Fruit fly (Drosophila melanogaster) whole organism, embryonic: ENCODE results near the gene CG6733.

Source experiments
- BEAF-32 ChIP-seq: fragments of 200-800 bp; sonication (Bioruptor generic); optimal IDR thresholded peaks from 3 replicates; lab custom pipeline; 2017; ENCODE audit warnings: missing biosample characterization, missing genetic modification characterization, mild to moderate bottlenecking, moderate library complexity, missing genetic modification reagents
- CG10462 ChIP-seq: fragments of 200-800 bp; sonication (Bioruptor generic); optimal IDR thresholded peaks from 2 replicates; lab custom pipeline; 2016; ENCODE audit warnings: missing biosample characterization, missing genetic modification characterization
- CG10979 ChIP-seq: fragments of 200-800 bp; sonication (Bioruptor generic); optimal IDR thresholded peaks from 2 replicates; lab custom pipeline; 2018; ENCODE audit warnings: missing biosample characterization, mild to moderate bottlenecking, missing genetic modification characterization, moderate library complexity
- CG14710 ChIP-seq: fragments of 200-800 bp; sonication (Bioruptor generic); optimal IDR thresholded peaks from 3 replicates; lab custom pipeline; 2019; ENCODE audit warnings: missing biosample characterization, mild to moderate bottlenecking, missing genetic modification characterization, moderate library complexity
- CG1647 ChIP-seq: fragments of 200-800 bp; sonication (Bioruptor generic); optimal IDR thresholded peaks from 3 replicates; lab custom pipeline; 2016; ENCODE audit warnings: missing biosample characterization, missing genetic modification characterization
- CG16813 ChIP-seq: fragments of 200-800 bp; sonication (Bioruptor generic); IDR thresholded peaks from 3 replicates; pipeline ENCODE4 v1.3.6; 2022; ENCODE audit warnings: missing biosample characterization, missing genetic modification characterization; ENCODE audit not compliant: partially characterized antibody
- CG1792 ChIP-seq: fragments of 200-800 bp; sonication (Bioruptor generic); optimal IDR thresholded peaks from 2 replicates; lab custom pipeline; 2016; ENCODE audit warnings: missing biosample characterization, missing genetic modification characterization
- CG30020 ChIP-seq: fragments of 200-800 bp; optimal IDR thresholded peaks from 2 replicates; lab custom pipeline; 2019; ENCODE audit warnings: missing biosample characterization, mild to moderate bottlenecking, missing genetic modification characterization, moderate library complexity
- CG3281 ChIP-seq: fragments of 200-800 bp; sonication (Bioruptor generic); optimal IDR thresholded peaks from 3 replicates; lab custom pipeline; 2017; ENCODE audit warnings: missing biosample characterization, mild to moderate bottlenecking, missing genetic modification characterization
- CG3847 ChIP-seq: fragments of 200-800 bp; sonication (Bioruptor generic); IDR thresholded peaks from 2 replicates; pipeline ENCODE4 v1.3.6; 2022; ENCODE audit warnings: missing biosample characterization, missing genetic modification characterization
- CG4404 ChIP-seq: fragments of 200-800 bp; sonication (Bioruptor generic); IDR thresholded peaks from 2 replicates; pipeline ENCODE4 v1.3.6; 2022; ENCODE audit warnings: missing biosample characterization, missing genetic modification characterization
- CG4424 ChIP-seq: fragments of 200-800 bp; sonication (Bioruptor generic); optimal IDR thresholded peaks from 3 replicates; lab custom pipeline; 2016; ENCODE audit warnings: missing biosample characterization, missing genetic modification characterization
- CG6854 ChIP-seq: fragments of 200-800 bp; sonication (Bioruptor generic); optimal IDR thresholded peaks from 3 replicates; lab custom pipeline; 2017; ENCODE audit warnings: missing biosample characterization, mild to moderate bottlenecking, missing genetic modification characterization
- CG7963 ChIP-seq: fragments of 200-800 bp; sonication (Bioruptor generic); IDR thresholded peaks from 3 replicates; pipeline ENCODE4 v1.3.6; 2022; ENCODE audit warnings: missing biosample characterization, missing genetic modification characterization; ENCODE audit not compliant: partially characterized antibody
- CG8281 ChIP-seq: fragments of 200-800 bp; sonication (Bioruptor generic); optimal IDR thresholded peaks from 2 replicates; lab custom pipeline; 2018; ENCODE audit warnings: missing biosample characterization, mild to moderate bottlenecking, missing genetic modification characterization, moderate library complexity
- CG8944 ChIP-seq: fragments of 200-800 bp; sonication (Bioruptor generic); optimal IDR thresholded peaks from 3 replicates; lab custom pipeline; 2016; ENCODE audit warnings: missing biosample characterization, missing genetic modification characterization
- CG9876 ChIP-seq: fragments of 200-800 bp; sonication (Bioruptor generic); optimal IDR thresholded peaks from 2 replicates; lab custom pipeline; 2016; ENCODE audit warnings: missing biosample characterization, missing genetic modification characterization
- D19A ChIP-seq: fragments of 200-800 bp; optimal IDR thresholded peaks from 3 replicates; lab custom pipeline; 2019; ENCODE audit warnings: missing biosample characterization, mild to moderate bottlenecking, missing genetic modification characterization, moderate library complexity
- Dad ChIP-seq: fragments of 200-800 bp; sonication (Bioruptor generic); optimal IDR thresholded peaks from 3 replicates; lab custom pipeline; 2016; ENCODE audit warnings: missing biosample characterization, missing genetic modification characterization
- Dll ChIP-seq: fragments of 200-800 bp; sonication (Bioruptor generic); IDR thresholded peaks from 4 replicates; pipeline ENCODE4 v1.3.6; 2022; ENCODE audit warnings: missing biosample characterization, missing genetic modification characterization; ENCODE audit not compliant: partially characterized antibody
- HLH54F ChIP-seq: fragments of 200-800 bp; sonication (Bioruptor generic); optimal IDR thresholded peaks from 3 replicates; lab custom pipeline; 2016; ENCODE audit warnings: missing biosample characterization, missing genetic modification characterization
- Max ChIP-seq: fragments of 200-800 bp; sonication (Bioruptor generic); optimal IDR thresholded peaks from 2 replicates; lab custom pipeline; 2016; ENCODE audit warnings: missing biosample characterization, mild to moderate bottlenecking, missing genetic modification characterization
- Meics ChIP-seq: fragments of 200-800 bp; sonication (Bioruptor generic); optimal IDR thresholded peaks from 2 replicates; lab custom pipeline; 2017; ENCODE audit warnings: missing biosample characterization, mild to moderate bottlenecking, missing genetic modification characterization
- Neu2 ChIP-seq: fragments of 200-800 bp; sonication (Bioruptor generic); optimal IDR thresholded peaks from 3 replicates; lab custom pipeline; 2016; ENCODE audit warnings: missing biosample characterization, missing genetic modification characterization, borderline replicate concordance
- Nf-YB ChIP-seq: fragments of 200-800 bp; sonication (Bioruptor generic); optimal IDR thresholded peaks from 3 replicates; lab custom pipeline; 2019; ENCODE audit warnings: missing biosample characterization, mild to moderate bottlenecking, missing genetic modification characterization, moderate library complexity
- Sox102F ChIP-seq: fragments of 200-800 bp; sonication (Bioruptor generic); optimal IDR thresholded peaks from 2 replicates; lab custom pipeline; 2018; ENCODE audit warnings: missing biosample characterization, mild to moderate bottlenecking, missing genetic modification characterization, moderate library complexity
- Ssrp ChIP-seq: fragments of 200-800 bp; sonication (Bioruptor generic); optimal IDR thresholded peaks from 2 replicates; lab custom pipeline; 2018; ENCODE audit warnings: missing biosample characterization, mild to moderate bottlenecking, missing genetic modification characterization, moderate library complexity
- Vsx1 ChIP-seq: fragments of 200-800 bp; sonication (Bioruptor generic); optimal IDR thresholded peaks from 2 replicates; lab custom pipeline; 2017; ENCODE audit warnings: missing biosample characterization, mild to moderate bottlenecking, missing genetic modification characterization, missing genetic modification reagents
- amos ChIP-seq: fragments of 200-800 bp; sonication (Bioruptor generic); IDR thresholded peaks from 2 replicates; pipeline ENCODE4 v1.3.6; 2022; ENCODE audit warnings: missing biosample characterization, missing genetic modification characterization; ENCODE audit not compliant: partially characterized antibody
- br ChIP-seq: fragments of >200 bp; optimal IDR thresholded peaks from 2 replicates; lab custom pipeline; 2017
- dysf ChIP-seq: fragments of 200-800 bp; sonication (Bioruptor generic); IDR thresholded peaks from 3 replicates; pipeline ENCODE4 v1.3.6; 2022; ENCODE audit warnings: missing biosample characterization, missing genetic modification characterization
- eve ChIP-seq, 2 experiments: fragments of >200 bp; optimal IDR thresholded peaks; 2 replicates each; lab custom pipeline; 2017; ENCODE audit warnings: missing biosample characterization in 2 of 2, missing genetic modification characterization in 2 of 2
- fd102C ChIP-seq: fragments of 200-800 bp; sonication (Bioruptor generic); optimal IDR thresholded peaks from 2 replicates; lab custom pipeline; 2018; ENCODE audit warnings: missing biosample characterization, mild to moderate bottlenecking, missing genetic modification characterization, moderate library complexity
- fd96Cb ChIP-seq: fragments of 200-800 bp; sonication (Bioruptor generic); optimal IDR thresholded peaks from 2 replicates; lab custom pipeline; 2018; ENCODE audit warnings: missing biosample characterization, mild to moderate bottlenecking, missing genetic modification characterization, moderate library complexity
- hth ChIP-seq: fragments of >200 bp; optimal IDR thresholded peaks from 2 replicates; lab custom pipeline; 2017; ENCODE audit warnings: inconsistent platforms
- jing ChIP-seq: fragments of 200-800 bp; sonication (Bioruptor generic); optimal IDR thresholded peaks from 2 replicates; lab custom pipeline; 2018; ENCODE audit warnings: missing biosample characterization, mild to moderate bottlenecking, missing genetic modification characterization
- lmd ChIP-seq: fragments of 200-800 bp; sonication (Bioruptor generic); IDR thresholded peaks from 2 replicates; pipeline ENCODE4 v1.3.6; 2022; ENCODE audit warnings: missing biosample characterization, missing genetic modification characterization
- lola ChIP-seq, 3 experiments: fragments of >200 bp in 2 of 3; fragments of 200-800 bp in 1 of 3; sonication (Bioruptor generic) in 1 of 3; optimal IDR thresholded peaks; 2 replicates each; lab custom pipeline; 2017 to 2019; ENCODE audit warnings: missing biosample characterization in 3 of 3, missing genetic modification characterization in 3 of 3, mild to moderate bottlenecking in 1 of 3, moderate library complexity in 1 of 3
- mld ChIP-seq: fragments of 200-800 bp; sonication (Bioruptor generic); IDR thresholded peaks from 3 replicates; pipeline ENCODE4 v1.3.6; 2022; ENCODE audit warnings: missing biosample characterization, missing genetic modification characterization; ENCODE audit not compliant: partially characterized antibody
- nmo ChIP-seq: fragments of 200-800 bp; sonication (Bioruptor generic); optimal IDR thresholded peaks from 2 replicates; lab custom pipeline; 2018; ENCODE audit warnings: missing biosample characterization, mild to moderate bottlenecking, missing genetic modification characterization, moderate library complexity
- repo ChIP-seq: fragments of 200-800 bp; sonication (Bioruptor generic); optimal IDR thresholded peaks from 2 replicates; lab custom pipeline; 2016; ENCODE audit warnings: missing biosample characterization, missing genetic modification characterization
- salm ChIP-seq: fragments of 200-800 bp; sonication (Bioruptor generic); optimal IDR thresholded peaks from 2 replicates; lab custom pipeline; 2018; ENCODE audit warnings: missing biosample characterization, mild to moderate bottlenecking, missing genetic modification characterization
- tap ChIP-seq: fragments of 200-800 bp; optimal IDR thresholded peaks from 3 replicates; lab custom pipeline; 2019; ENCODE audit warnings: missing biosample characterization, mild to moderate bottlenecking, missing genetic modification characterization, moderate library complexity
- tna ChIP-seq: fragments of 200-800 bp; sonication (Bioruptor generic); IDR thresholded peaks from 2 replicates; pipeline ENCODE4 v1.3.6; 2022; ENCODE audit warnings: missing biosample characterization, missing genetic modification characterization; ENCODE audit not compliant: partially characterized antibody
- trem ChIP-seq: fragments of 200-800 bp; optimal IDR thresholded peaks from 3 replicates; lab custom pipeline; 2019; ENCODE audit warnings: missing biosample characterization, mild to moderate bottlenecking, missing genetic modification characterization, moderate library complexity
- tup ChIP-seq: fragments of 200-800 bp; sonication (Bioruptor generic); optimal IDR thresholded peaks from 2 replicates; lab custom pipeline; 2016; ENCODE audit warnings: missing biosample characterization, mild to moderate bottlenecking, missing genetic modification characterization, moderate library complexity
- vfl ChIP-seq: fragments of 200-800 bp; sonication (Bioruptor generic); optimal IDR thresholded peaks from 2 replicates; lab custom pipeline; 2016; ENCODE audit warnings: missing biosample characterization, missing genetic modification characterization
- wdn ChIP-seq: fragments of 200-800 bp; sonication (Bioruptor generic); IDR thresholded peaks from 2 replicates; pipeline ENCODE4 v1.3.6; 2022; ENCODE audit warnings: missing biosample characterization, missing genetic modification characterization
- wor ChIP-seq: fragments of 200-800 bp; sonication (Bioruptor generic); IDR thresholded peaks from 2 replicates; pipeline ENCODE4 v1.3.6; 2022; ENCODE audit warnings: missing biosample characterization, missing genetic modification characterization
- zen ChIP-seq: fragments of 200-800 bp; sonication (Bioruptor generic); optimal IDR thresholded peaks from 3 replicates; lab custom pipeline; 2018; ENCODE audit warnings: missing biosample characterization, mild to moderate bottlenecking, missing genetic modification characterization, moderate library complexity
- zfh1 ChIP-seq: fragments of 200-800 bp; sonication (Bioruptor generic); IDR thresholded peaks from 3 replicates; pipeline ENCODE4 v1.3.6; 2022; ENCODE audit warnings: missing biosample characterization, missing genetic modification characterization

The CG6733 gene

dm6 chr3R:23061209-23061608, 36.3 kb upstream of the CG6733 start, which contains the start of the genes sav and Ublcp1 (continued):
- TF ChIP-seq CG8944, result no peak
- TF ChIP-seq trem (tag; lab: Kevin White, UChicago), result peak; percentile 85
- 0 out of 2 replicates have a peak, but pooled peaks have one; percentile 16 for TF ChIP-seq CG3847 (GFP tag; lab: Robert Waterston, UW)
- TF ChIP-seq Neu2, result no peak
- TF ChIP-seq CG6854 (GFP tag; lab: Kevin White, UChicago), result no peak
- peak; percentile 91 for TF ChIP-seq CG16813 (GFP tag; lab: Robert Waterston, UW)
- TF ChIP-seq Dad (GFP tag; lab: Kevin White, UChicago), result no peak
- no peak for TF ChIP-seq CG9876 (GFP tag; lab: Kevin White, UChicago)
- no peak for TF ChIP-seq zfh1 (GFP tag; lab: Robert Waterston, UW)
- TF ChIP-seq CG8281 (tag; lab: Kevin White, UChicago), result no peak
- TF ChIP-seq Ssrp (tag; lab: Kevin White, UChicago), result peak; percentile 17
- TF ChIP-seq HLH54F, result no peak
- TF ChIP-seq nmo (GFP tag; lab: Kevin White, UChicago), result peak; percentile 64
- peak; percentile 44 for TF ChIP-seq zen
- peak; percentile 17 for TF ChIP-seq tap
- peak; percentile 43 for TF ChIP-seq CG30020
- TF ChIP-seq Vsx1, result no peak
- TF ChIP-seq tna (GFP tag; lab: Robert Waterston, UW), result peak; percentile 69; the same call in 1 of the 2 replicates
- peak; percentile 87 for TF ChIP-seq amos (GFP tag; lab: Robert Waterston, UW)
- peak; percentile 25 for TF ChIP-seq Max (GFP tag; lab: Kevin White, UChicago)
- no peak for TF ChIP-seq hth
- no peak for TF ChIP-seq CG4404 (GFP tag; lab: Robert Waterston, UW)
- peak; percentile 21; the same call in 1 of the 2 replicates for TF ChIP-seq lmd
- TF ChIP-seq CG1792 (GFP tag; lab: Kevin White, UChicago), result no peak
- TF ChIP-seq mld (GFP tag; lab: Robert Waterston, UW), result peak; percentile 80
- no peak for TF ChIP-seq salm (tag; lab: Kevin White, UChicago)
- peak; percentile 30 for TF ChIP-seq Sox102F (GFP tag; lab: Kevin White, UChicago)
- TF ChIP-seq vfl (GFP tag; lab: Kevin White, UChicago), result no peak
- TF ChIP-seq wdn, result no peak
- no peak for TF ChIP-seq Nf-YB (GFP tag; lab: Kevin White, UChicago)
- TF ChIP-seq lola (GFP tag; optimal IDR thresholded peaks at IDR 0.05; lab: Kevin White, UChicago), result no peak
- TF ChIP-seq CG3281 (GFP tag; lab: Kevin White, UChicago), result peak; percentile 19
- peak; percentile 76 for TF ChIP-seq BEAF-32 (GFP tag; lab: Kevin White, UChicago)
- no peak for TF ChIP-seq eve (GFP tag; optimal IDR thresholded peaks at IDR 0.05; lab: Kevin White, UChicago)
- TF ChIP-seq CG1647 (GFP tag; lab: Kevin White, UChicago), result no peak
- TF ChIP-seq CG7963 (GFP tag; lab: Robert Waterston, UW), result peak; percentile 80
- no peak for TF ChIP-seq repo (GFP tag; lab: Kevin White, UChicago)
- TF ChIP-seq fd96Cb (tag; lab: Kevin White, UChicago), result no peak
- TF ChIP-seq dysf (GFP tag; lab: Robert Waterston, UW), result no peak
- no peak for TF ChIP-seq wor (GFP tag; lab: Robert Waterston, UW)
- TF ChIP-seq br (lab: Kevin White, UChicago), result no peak
- TF ChIP-seq fd102C (GFP tag; lab: Kevin White, UChicago), result no peak
- peak; percentile 37 for TF ChIP-seq CG10979 (tag; lab: Kevin White, UChicago)
- peak; percentile 20 for TF ChIP-seq CG4424 (GFP tag; lab: Kevin White, UChicago)
- TF ChIP-seq Dll (GFP tag; lab: Robert Waterston, UW), result peak; percentile 95
- TF ChIP-seq D19A (tag; lab: Kevin White, UChicago), result no peak
- peak; percentile 74 for TF ChIP-seq CG14710 (tag; lab: Kevin White, UChicago)
- TF ChIP-seq CG10462 (GFP tag; lab: Kevin White, UChicago), result peak; percentile 12
- no peak for TF ChIP-seq Meics (GFP tag; lab: Kevin White, UChicago)
- TF ChIP-seq jing, result no peak
- no peak for TF ChIP-seq tup
